Worm (Caenorhabditis elegans) whole organism, mixed stage, embryonic: ENCODE results near the gene zchc-1A.
A peak's percentile ranks its signal among the peaks of the same experiment; 100 is the strongest.

Experiments
- M03D4.4 ChIP-seq: sonication (generic microtip); optimal IDR thresholded peaks from 2 replicates; lab custom pipeline; 2017; ENCODE audit warnings: mild to moderate bottlenecking, missing genetic modification characterization, missing compliant biosample characterization
- bed-3 ChIP-seq: fragments of 200-800 bp; sonication (Bioruptor generic); optimal IDR thresholded peaks from 3 replicates; lab custom pipeline; 2018; ENCODE audit warnings: mild to moderate bottlenecking, missing genetic modification characterization, moderate library complexity, missing compliant biosample characterization
- ceh-39 ChIP-seq: fragments of 150-350 bp; optimal IDR thresholded peaks from 2 replicates; lab custom pipeline; 2014; ENCODE audit warnings: missing biosample characterization, missing genetic modification characterization
- ceh-43 ChIP-seq: fragments of 200-800 bp; sonication (Bioruptor generic); optimal IDR thresholded peaks from 2 replicates; lab custom pipeline; 2018; ENCODE audit warnings: mild to moderate bottlenecking, missing genetic modification characterization, moderate library complexity, missing compliant biosample characterization
- ceh-83 ChIP-seq: fragments of 200-800 bp; sonication (Bioruptor generic); optimal IDR thresholded peaks from 2 replicates; lab custom pipeline; 2018; ENCODE audit warnings: mild to moderate bottlenecking, missing genetic modification characterization, missing compliant biosample characterization
- ces-1 ChIP-seq: fragments of 150-350 bp; optimal IDR thresholded peaks from 2 replicates; lab custom pipeline; 2014; ENCODE audit warnings: missing biosample characterization, missing genetic modification reagents, missing genetic modification characterization
- cnd-1 ChIP-seq: fragments of 200-800 bp; sonication (Bioruptor generic); optimal IDR thresholded peaks from 2 replicates; lab custom pipeline; 2018; ENCODE audit warnings: mild to moderate bottlenecking, missing genetic modification characterization, missing compliant biosample characterization
- drap-1 ChIP-seq: fragments of 200-800 bp; sonication (Bioruptor generic); optimal IDR thresholded peaks from 3 replicates; lab custom pipeline; 2018; ENCODE audit warnings: mild to moderate bottlenecking, missing genetic modification characterization, missing compliant biosample characterization
- elt-1 ChIP-seq: sonication (generic microtip); optimal IDR thresholded peaks from 2 replicates; lab custom pipeline; 2017; ENCODE audit warnings: missing genetic modification characterization, mild to moderate bottlenecking, missing compliant biosample characterization, antibody characterized with exemption, moderate library complexity, borderline replicate concordance; ENCODE audit not compliant: insufficient read depth
- elt-3 ChIP-seq: fragments of 150-350 bp; optimal IDR thresholded peaks from 2 replicates; lab custom pipeline; 2014; ENCODE audit warnings: missing biosample characterization, missing genetic modification characterization
- ham-2 ChIP-seq: fragments of 200-800 bp; sonication (Bioruptor generic); optimal IDR thresholded peaks from 2 replicates; lab custom pipeline; 2018; ENCODE audit warnings: mild to moderate bottlenecking, missing genetic modification characterization, missing compliant biosample characterization
- hlh-1 ChIP-seq: fragments of 150-350 bp; optimal IDR thresholded peaks from 2 replicates; lab custom pipeline; 2014; ENCODE audit warnings: missing biosample characterization, missing genetic modification reagents, missing genetic modification characterization
- lin-13 ChIP-seq: fragments of 150-350 bp; optimal IDR thresholded peaks from 2 replicates; lab custom pipeline; 2014; ENCODE audit warnings: missing biosample characterization, missing genetic modification characterization
- lin-32 ChIP-seq: fragments of 200-800 bp; sonication (Bioruptor generic); optimal IDR thresholded peaks from 2 replicates; lab custom pipeline; 2018; ENCODE audit warnings: mild to moderate bottlenecking, missing genetic modification characterization, missing compliant biosample characterization
- lsy-2 ChIP-seq: fragments of 150-350 bp; optimal IDR thresholded peaks from 2 replicates; lab custom pipeline; 2014; ENCODE audit warnings: missing biosample characterization, missing genetic modification characterization
- mab-5 ChIP-seq: fragments of 150-350 bp; optimal IDR thresholded peaks from 2 replicates; lab custom pipeline; 2014; ENCODE audit warnings: missing biosample characterization, missing genetic modification characterization
- mep-1 ChIP-seq: fragments of 150-350 bp; optimal IDR thresholded peaks from 2 replicates; lab custom pipeline; 2017; ENCODE audit warnings: missing biosample characterization, missing genetic modification reagents, missing genetic modification characterization, inconsistent platforms
- mls-2 ChIP-seq: sonication (generic microtip); optimal IDR thresholded peaks from 2 replicates; lab custom pipeline; 2016; ENCODE audit warnings: mild to moderate bottlenecking, missing genetic modification characterization, moderate library complexity, missing compliant biosample characterization
- nhr-2 ChIP-seq: fragments of 150-350 bp; optimal IDR thresholded peaks from 2 replicates; lab custom pipeline; 2014; ENCODE audit warnings: missing biosample characterization, missing genetic modification characterization
- nhr-237 ChIP-seq: fragments of 150-350 bp; optimal IDR thresholded peaks from 2 replicates; lab custom pipeline; 2014; ENCODE audit warnings: missing biosample characterization, missing genetic modification characterization
- nhr-28 ChIP-seq: fragments of 150-350 bp; optimal IDR thresholded peaks from 2 replicates; lab custom pipeline; 2014; ENCODE audit warnings: missing biosample characterization, missing genetic modification characterization
- sem-2 ChIP-seq: fragments of 200-800 bp; sonication (Bioruptor generic); optimal IDR thresholded peaks from 2 replicates; lab custom pipeline; 2018; ENCODE audit warnings: mild to moderate bottlenecking, missing genetic modification characterization, missing compliant biosample characterization
- snpc-4 ChIP-seq: fragments of 150-350 bp; optimal IDR thresholded peaks from 2 replicates; lab custom pipeline; 2014; ENCODE audit warnings: missing biosample characterization, missing genetic modification characterization
- sptf-1 ChIP-seq: sonication (generic microtip); optimal IDR thresholded peaks from 2 replicates; lab custom pipeline; 2017; ENCODE audit warnings: mild to moderate bottlenecking, missing genetic modification characterization, moderate library complexity, missing compliant biosample characterization
- tbx-8 ChIP-seq: fragments of 200-800 bp; sonication (Bioruptor generic); optimal IDR thresholded peaks from 2 replicates; lab custom pipeline; 2018; ENCODE audit warnings: mild to moderate bottlenecking, missing genetic modification characterization, moderate library complexity, missing compliant biosample characterization
- unc-120 ChIP-seq: sonication (generic microtip); optimal IDR thresholded peaks from 2 replicates; lab custom pipeline; 2017; ENCODE audit warnings: missing genetic modification characterization, missing compliant biosample characterization; ENCODE audit not compliant: poor library complexity, severe bottlenecking
- unc-62 ChIP-seq: fragments of 150-350 bp; optimal IDR thresholded peaks from 2 replicates; lab custom pipeline; 2014; ENCODE audit warnings: missing biosample characterization, missing genetic modification reagents, missing genetic modification characterization
- zip-8 ChIP-seq: fragments of 150-350 bp; optimal IDR thresholded peaks from 2 replicates; lab custom pipeline; 2014; ENCODE audit warnings: missing biosample characterization, missing genetic modification characterization

Gene zchc-1A

DNA sequence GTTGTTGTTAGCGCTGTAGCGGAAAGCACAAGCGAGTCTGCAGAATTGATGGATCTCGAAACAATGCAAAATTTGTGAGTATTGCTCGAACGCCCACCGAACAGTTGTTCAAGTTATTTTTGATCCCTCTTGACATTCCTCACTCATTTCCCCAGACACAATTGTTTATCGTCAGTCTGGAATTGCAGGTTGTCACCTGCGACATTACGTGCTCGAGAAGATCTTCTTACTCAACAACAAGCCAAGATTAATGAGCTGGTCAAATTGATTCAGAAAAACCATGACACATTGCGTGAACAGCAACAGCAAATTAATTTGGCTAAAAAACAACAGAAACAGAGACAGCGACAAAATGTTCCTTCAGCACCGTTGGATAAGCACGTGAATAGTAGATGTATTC lies 27.7 kb downstream of the zchc-1A start:
- TF ChIP-seq zip-8 (tag; lab: Kevin White, UChicago) (no peak), elt-3 (tag; lab: Kevin White, UChicago) (no peak), bed-3 (GFP tag; lab: Kevin White, UChicago) (no peak), sem-2 (GFP tag; lab: Kevin White, UChicago) (no peak), sptf-1 (no peak), drap-1 (GFP tag; lab: Kevin White, UChicago) (no peak), unc-62 (GFP tag; lab: Kevin White, UChicago) (no peak), ceh-43 (GFP tag; lab: Kevin White, UChicago) (no peak), lsy-2 (tag; lab: Kevin White, UChicago) (no peak), nhr-2 (tag; lab: Kevin White, UChicago) (no peak), snpc-4 (tag; lab: Kevin White, UChicago) (no peak), mab-5 (tag; lab: Kevin White, UChicago) (no peak), lin-13 (tag; lab: Kevin White, UChicago) (no peak), lin-32 (no peak), mls-2 (no peak)

DNA sequence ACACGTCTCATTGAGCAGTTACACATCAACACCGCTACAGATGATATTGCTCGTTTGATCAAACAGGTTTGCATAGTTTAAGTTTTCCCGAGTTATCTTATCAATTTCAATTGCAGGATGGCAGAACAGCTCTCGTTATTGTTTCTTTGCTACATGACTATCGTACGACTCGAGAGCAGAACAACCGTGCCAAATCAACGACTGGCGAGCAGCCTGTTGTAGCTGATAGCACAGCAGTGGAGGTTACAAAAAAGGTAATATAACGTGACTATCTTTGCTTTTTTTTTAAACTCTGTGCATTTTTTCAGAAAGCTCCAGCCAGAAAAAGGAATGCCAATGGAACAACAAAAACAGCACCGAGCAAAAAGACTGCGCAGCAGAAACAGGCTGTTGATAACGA lies 28.2 kb downstream of the zchc-1A start:
- TF ChIP-seq tbx-8 (GFP tag; lab: Kevin White, UChicago) (no peak), unc-120 (tag; lab: Kevin White, UChicago) (no peak), ham-2 (GFP tag; lab: Kevin White, UChicago) (no peak), lsy-2 (tag; lab: Kevin White, UChicago) (no peak), nhr-2 (tag; lab: Kevin White, UChicago) (no peak), mls-2 (no peak), mep-1 (tag; lab: Kevin White, UChicago) (no peak), lin-32 (no peak), nhr-237 (tag; lab: Kevin White, UChicago) (no peak), lin-13 (tag; lab: Kevin White, UChicago) (no peak), cnd-1 (no peak)

ce11 chrX:5202923-5203322 lies 28.8 kb downstream of the zchc-1A start:
- TF ChIP-seq elt-3 (tag; lab: Kevin White, UChicago): no peak
- no peak for TF ChIP-seq nhr-28 (tag; lab: Kevin White, UChicago)
- no peak for TF ChIP-seq nhr-237 (tag; lab: Kevin White, UChicago)
- no peak for TF ChIP-seq ceh-83 (GFP tag; lab: Kevin White, UChicago)
- no peak for TF ChIP-seq ceh-39 (tag; lab: Kevin White, UChicago)
- no peak for TF ChIP-seq tbx-8 (GFP tag; lab: Kevin White, UChicago)
- TF ChIP-seq nhr-2 (tag; lab: Kevin White, UChicago): no peak
- no peak for TF ChIP-seq cnd-1
- no peak for TF ChIP-seq M03D4.4 (tag; lab: Kevin White, UChicago)

ce11 chrX:5205561-5205960 lies 31.4 kb downstream of the zchc-1A start, which contains the start of gene H28G03.2:
Gene H28G03.2, plus strand, starts transcription at chrX:5205760.
- TF ChIP-seq ham-2 (GFP tag; lab: Kevin White, UChicago) (peak; percentile 42), elt-1 (tag; lab: Kevin White, UChicago) (no peak)
- TF ChIP-seq, all 35 proteins: peak for 1

DNA sequence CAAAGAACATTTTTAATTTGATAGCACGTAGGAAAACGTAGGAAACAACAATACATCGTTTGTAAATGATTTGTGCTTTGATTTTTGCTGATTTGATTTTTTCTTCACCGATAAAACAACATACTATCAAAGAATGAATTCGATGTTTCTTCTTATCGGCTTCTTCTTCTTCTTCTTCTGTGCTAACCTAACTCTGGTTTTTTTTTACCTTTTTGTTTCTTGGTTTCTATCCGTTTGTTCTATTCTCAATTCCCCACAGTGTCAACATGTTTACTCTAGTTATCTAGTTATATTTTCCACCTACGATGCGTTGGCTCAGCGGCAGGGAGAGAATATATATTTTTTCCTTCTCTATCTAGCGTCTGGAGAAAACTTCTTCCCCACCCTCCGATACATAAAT lies 33.6 kb downstream of the zchc-1A start:
- peak; percentile 22 for TF ChIP-seq ceh-83 (GFP tag; lab: Kevin White, UChicago)
- no peak for TF ChIP-seq ces-1 (GFP tag; lab: Kevin White, UChicago)
- TF ChIP-seq ceh-43 (GFP tag; lab: Kevin White, UChicago): no peak
- no peak for TF ChIP-seq drap-1 (GFP tag; lab: Kevin White, UChicago)
- no peak for TF ChIP-seq lin-13 (tag; lab: Kevin White, UChicago)
- TF ChIP-seq, all 35 proteins: peak for 1

DNA sequence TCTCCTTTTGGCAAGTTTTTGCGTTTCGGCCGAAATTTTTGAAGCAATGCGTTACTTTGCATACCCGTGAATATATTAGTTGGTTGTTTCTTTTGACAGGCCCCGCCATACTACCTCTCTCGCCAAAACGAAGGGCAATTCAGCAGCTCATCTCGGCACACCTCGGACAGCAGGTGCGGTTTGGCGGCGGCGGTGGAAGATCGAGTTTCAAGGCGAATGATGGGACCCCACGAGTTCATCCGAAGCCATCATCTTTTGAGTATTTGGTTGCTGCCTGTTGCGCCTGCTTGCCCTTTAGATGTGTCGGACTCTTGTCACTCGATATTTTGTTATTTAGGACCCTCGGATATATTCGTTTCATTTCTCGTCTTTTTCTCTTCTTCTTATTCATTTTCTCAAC lies 34.2 kb downstream of the zchc-1A start:
- TF ChIP-seq lsy-2 (tag; lab: Kevin White, UChicago) (no peak), hlh-1 (tag; lab: Kevin White, UChicago) (peak; percentile 4)
